Fruit fly (Drosophila melanogaster) S2 (cell line): ENCODE measurements around the gene Kr-h2.

Experiments used
- CG8478 ChIP-seq: fragments of >200 bp; optimal IDR thresholded peaks from 2 replicates; lab custom pipeline; 2018
- CTCF ChIP-seq, 2 experiments: fragments of >200 bp; optimal IDR thresholded peaks; 2 replicates each; lab custom pipeline; 2018

Kr-h2 gene

DNA sequence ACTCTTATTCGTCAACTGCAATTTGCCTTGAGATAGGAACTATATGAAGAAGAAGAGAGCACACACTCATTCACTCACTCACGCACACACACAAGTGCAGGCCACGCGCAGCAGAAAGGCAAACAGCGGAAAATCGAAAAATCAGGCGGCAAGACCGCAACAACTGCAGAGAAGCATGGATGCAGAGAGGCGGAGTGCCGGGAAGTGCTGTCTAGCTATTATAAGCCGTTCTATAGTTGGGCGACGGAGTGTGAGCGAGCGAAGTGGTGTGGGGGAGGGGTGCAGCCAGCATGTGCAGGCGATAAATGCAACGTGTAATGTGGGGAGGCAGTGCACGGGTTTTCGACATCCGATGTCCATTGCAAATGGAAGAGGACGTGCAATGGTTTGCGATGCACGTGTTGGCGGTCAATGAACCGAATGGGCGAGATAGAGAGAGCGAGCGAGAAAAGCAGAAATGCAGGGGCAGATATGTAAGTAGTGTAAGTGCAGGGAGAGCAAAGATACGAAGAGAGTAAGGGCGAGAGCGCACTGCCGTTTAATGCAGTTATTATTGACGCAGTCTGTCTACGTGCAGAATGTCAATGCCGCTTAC, 8.1 kb downstream of the Kr-h2 start:
- TF ChIP-seq CTCF (optimal IDR thresholded peaks at IDR 0.05; lab: Kevin White, UChicago) (no peak), CG8478 (lab: Kevin White, UChicago) (no peak)

DNA sequence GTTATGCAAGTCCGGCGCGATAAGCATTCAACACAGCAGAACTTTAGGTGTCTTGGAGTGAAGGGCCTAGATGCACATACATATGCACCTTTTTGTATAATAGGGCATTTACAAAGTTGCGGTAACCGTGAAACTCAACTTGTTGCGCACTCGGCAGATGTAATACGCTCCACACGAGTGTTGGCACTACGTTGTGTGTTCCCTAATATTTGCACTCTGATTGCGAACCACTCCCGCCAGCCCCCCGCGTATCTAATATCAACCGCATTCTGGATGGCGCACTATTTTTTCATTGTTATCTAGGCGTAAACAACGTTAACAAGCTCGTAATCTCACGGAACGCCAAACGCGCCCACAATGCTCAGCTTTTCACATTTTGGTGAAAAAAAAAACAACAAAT, 9.5 kb downstream of the Kr-h2 start:
- TF ChIP-seq CTCF (optimal IDR thresholded peaks at IDR 0.05; lab: Kevin White, UChicago): no peak
- TF ChIP-seq CG8478 (lab: Kevin White, UChicago): no peak

dm6 chr2L:6081134-6081832, 10.5 kb downstream of the Kr-h2 start:
- TF ChIP-seq CG8478 (lab: Kevin White, UChicago) (no peak), CTCF (optimal IDR thresholded peaks at IDR 0.05; lab: Kevin White, UChicago) (no peak)

DNA sequence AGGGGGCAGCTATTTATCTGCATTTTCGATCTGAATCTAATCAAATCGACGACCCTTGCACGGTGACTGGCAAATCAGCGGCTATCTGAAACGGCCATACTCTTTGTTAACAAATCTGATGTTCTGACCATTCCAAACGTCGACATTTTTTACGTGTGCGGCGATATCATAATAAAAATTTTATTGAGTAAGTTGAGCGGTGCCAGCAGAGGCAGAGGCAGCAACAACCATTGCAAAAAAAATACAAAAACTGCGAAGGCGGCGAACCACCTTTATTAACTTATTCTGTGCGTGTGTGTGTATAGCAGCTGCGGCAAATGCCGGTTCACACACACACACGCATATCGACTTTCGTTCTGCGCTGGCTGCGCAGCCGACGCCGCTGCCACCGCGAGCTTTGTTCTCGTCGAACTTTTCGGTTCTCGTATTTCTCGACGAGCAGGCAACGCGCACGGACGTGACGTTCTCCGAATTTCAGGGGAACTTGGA, 11.4 kb downstream of the Kr-h2 start, which contains the start of gene Kr-h1:
Gene Kr-h1 (plus strand): TSS at position 447 of the 489 bp plus-strand sequence.
- TF ChIP-seq CTCF (optimal IDR thresholded peaks at IDR 0.05; lab: Kevin White, UChicago): no peak
- TF ChIP-seq CG8478 (lab: Kevin White, UChicago): no peak

DNA sequence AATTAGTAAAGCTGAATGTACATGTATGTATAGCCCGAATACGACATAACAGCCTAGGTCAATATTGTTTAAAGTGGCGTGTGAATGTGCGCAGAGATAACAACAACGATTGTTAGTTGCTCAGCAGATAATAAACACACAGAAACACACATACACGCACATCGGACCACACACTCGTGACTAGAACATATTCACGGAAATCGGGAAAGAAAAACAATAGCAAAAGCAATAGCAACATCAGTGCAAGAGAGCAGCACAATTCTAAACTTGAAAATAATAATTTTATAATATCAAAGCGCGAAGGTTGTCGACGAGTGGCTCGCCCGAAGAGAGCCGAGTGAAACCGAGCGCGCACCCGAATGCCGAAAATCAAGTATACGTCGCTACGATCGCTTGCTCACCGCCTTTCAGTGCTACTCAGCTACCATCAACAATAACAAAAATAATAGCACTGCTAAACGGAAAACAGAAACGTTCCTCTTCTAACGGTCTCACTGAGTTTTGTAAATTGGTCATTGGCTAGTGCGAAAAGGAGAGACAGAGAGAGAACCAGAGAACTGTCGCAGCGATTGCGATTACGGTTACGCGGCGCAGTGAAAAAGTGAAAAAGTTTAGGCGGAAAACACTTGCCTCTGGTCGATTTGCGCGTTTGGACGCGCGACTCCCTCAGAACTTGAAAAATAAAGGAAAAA, 12.3 kb downstream of the Kr-h2 start:
- TF ChIP-seq CG8478 (lab: Kevin White, UChicago): no peak
- TF ChIP-seq CTCF (optimal IDR thresholded peaks at IDR 0.05; lab: Kevin White, UChicago): no peak

DNA sequence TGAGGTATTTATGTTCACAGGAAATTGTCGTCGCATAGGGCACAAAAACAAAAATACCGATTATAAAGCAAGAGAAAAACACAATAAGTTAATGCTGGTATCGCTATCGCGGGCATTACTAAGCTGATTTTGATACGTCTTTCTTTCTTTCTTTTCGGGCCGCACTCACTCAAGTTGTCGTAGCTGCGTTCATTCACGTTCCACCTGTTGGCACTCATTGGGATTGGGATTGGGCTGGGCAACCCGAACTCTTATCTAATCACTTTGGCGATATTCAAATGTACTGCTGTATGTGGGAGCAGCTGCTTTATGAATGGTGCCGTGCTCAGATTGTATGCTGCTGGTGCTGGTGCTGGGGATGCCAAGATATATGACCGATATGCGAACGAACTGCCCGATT, 13.9 kb downstream of the Kr-h2 start:
- TF ChIP-seq CTCF (optimal IDR thresholded peaks at IDR 0.05; lab: Kevin White, UChicago) (no peak), CG8478 (lab: Kevin White, UChicago) (no peak)

DNA sequence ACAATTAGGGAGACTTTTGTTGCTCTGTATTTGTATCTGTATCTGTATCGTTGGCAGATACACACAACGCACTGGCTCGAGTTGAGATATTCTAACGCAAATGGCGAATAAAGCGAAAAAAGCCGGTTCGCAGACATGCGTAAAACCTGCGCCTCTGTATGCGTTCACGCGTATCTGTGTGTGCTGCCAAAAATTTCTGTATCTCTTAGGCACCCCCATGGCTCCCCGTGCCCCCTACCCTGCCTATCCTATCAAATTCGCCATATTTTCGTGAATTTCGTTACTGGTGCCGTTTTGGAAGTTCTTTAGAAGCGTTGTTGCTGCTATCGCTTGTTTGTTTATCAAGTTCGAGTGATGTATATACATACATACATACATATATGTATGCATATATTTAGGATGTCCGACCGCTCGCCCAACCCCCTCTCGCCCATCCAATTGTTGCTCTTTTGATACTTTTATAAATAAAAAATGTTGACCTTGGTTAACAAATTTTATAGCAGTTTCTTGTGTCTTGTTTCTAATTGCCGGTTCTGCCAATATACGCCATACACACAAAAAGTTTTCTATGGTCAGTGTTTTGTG, 15.0 kb downstream of the Kr-h2 start:
- no peak for TF ChIP-seq CTCF (optimal IDR thresholded peaks at IDR 0.05; lab: Kevin White, UChicago)
- TF ChIP-seq CG8478 (lab: Kevin White, UChicago): no peak

dm6 chr2L:6086771-6087170, 16.0 kb downstream of the Kr-h2 start:
- TF ChIP-seq CG8478 (lab: Kevin White, UChicago) (no peak), CTCF (optimal IDR thresholded peaks at IDR 0.05; lab: Kevin White, UChicago) (no peak)

DNA sequence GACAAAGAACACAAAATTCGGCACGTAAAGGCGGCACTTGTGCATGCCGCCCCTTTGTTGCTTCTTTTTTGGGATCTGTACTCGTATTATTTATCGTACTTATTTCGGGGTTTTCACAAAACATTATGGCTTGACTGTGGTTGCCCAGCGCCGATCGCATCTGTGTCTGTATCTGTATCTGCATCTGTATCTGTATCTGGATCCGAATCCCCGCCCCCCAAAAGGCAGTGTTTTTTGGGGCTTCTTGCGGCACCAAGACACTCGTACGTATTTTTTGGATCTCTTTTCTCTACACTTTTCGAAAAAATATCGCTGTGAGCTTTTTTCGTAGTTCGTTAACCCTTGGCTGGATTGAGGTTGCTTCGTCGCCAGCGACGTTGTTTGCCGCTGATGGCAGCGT, 16.9 kb downstream of the Kr-h2 start:
- TF ChIP-seq CG8478 (lab: Kevin White, UChicago) (no peak), CTCF (optimal IDR thresholded peaks at IDR 0.05; lab: Kevin White, UChicago) (no peak)

DNA sequence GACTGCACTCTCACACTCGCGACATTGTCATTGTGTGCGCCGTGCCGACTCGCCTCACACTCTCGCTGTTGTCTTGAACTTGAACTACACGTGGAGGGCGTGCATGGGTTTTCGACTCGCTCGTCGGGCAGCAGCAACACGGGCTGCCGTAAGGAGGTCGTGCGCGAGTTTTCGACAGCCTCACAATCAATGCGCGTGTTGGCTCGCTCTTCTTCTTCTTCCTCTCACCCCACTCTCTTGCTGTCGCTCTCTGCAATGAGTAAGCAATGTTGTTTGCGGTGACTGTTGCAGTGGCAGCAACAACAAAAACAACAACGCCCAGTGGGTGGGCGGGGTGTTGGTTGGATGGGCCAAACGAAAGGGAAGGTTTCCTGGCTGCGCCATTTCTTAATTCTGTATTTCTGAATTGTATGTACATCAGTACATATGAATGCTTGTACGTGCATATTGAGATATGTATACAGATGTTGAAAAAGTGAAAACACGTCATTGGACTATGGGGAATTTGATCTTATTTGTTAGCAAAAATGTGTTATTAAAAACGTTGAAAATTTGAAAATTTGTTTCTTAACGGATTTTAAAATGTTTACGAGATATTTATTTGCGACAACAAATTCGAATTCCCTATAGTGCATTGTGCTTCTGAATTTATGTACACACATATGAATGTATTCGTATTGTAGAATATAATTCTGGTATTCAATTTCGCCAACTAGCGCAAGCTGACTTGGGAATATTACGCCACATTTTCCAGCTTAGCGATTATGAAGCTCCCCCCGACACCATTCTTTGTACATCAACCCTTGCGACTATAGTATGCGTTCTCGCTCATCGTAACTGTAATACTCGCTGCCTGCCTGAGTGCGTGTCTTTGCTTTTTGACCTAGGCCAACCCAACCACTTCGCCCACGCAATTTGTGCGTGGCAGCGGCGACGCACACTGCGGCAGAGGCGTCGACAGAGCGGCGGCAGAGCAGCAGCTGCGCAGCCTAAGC, 17.9 kb downstream of the Kr-h2 start:
- no peak for TF ChIP-seq CG8478 (lab: Kevin White, UChicago)
- TF ChIP-seq CTCF (optimal IDR thresholded peaks at IDR 0.05; lab: Kevin White, UChicago): no peak

- TF ChIP-seq CTCF (optimal IDR thresholded peaks at IDR 0.05; lab: Kevin White, UChicago): no peak
- TF ChIP-seq CG8478 (lab: Kevin White, UChicago): no peak
Measured at dm6 chr2L:6089604-6090198, 18.9 kb downstream of the Kr-h2 start.

dm6 chr2L:6090365-6090764, 19.6 kb downstream of the Kr-h2 start:
- no peak for TF ChIP-seq CTCF (optimal IDR thresholded peaks at IDR 0.05; lab: Kevin White, UChicago)
- no peak for TF ChIP-seq CG8478 (lab: Kevin White, UChicago)
